Worm (Caenorhabditis elegans): ENCODE data around the gene F39B3.7.

ce11 chrX:17562195-17562594 is 5.1 kb downstream of the F39B3.7 start:
- TF ChIP-seq mep-1 (tag; optimal IDR thresholded peaks at IDR 0.05), result no peak
- TF ChIP-seq snpc-4 (tag; optimal IDR thresholded peaks at IDR 0.05), result no peak
- TF ChIP-seq skn-1 (tag; optimal IDR thresholded peaks at IDR 0.05), result no peak
- TF ChIP-seq ceh-44 (GFP tag; IDR thresholded peaks at IDR 0.05), result no peak
- no peak for TF ChIP-seq dmd-8 (GFP tag; IDR thresholded peaks at IDR 0.05)
- no peak for TF ChIP-seq dve-1 (tag; optimal IDR thresholded peaks at IDR 0.05; ENCODE audit: insufficient read depth)
- no peak for TF ChIP-seq nhr-28 (tag; optimal IDR thresholded peaks at IDR 0.05)
- no peak for TF ChIP-seq nhr-11 (tag; optimal IDR thresholded peaks at IDR 0.05)

Data from whole organism, L4 larva.